Worm (Caenorhabditis elegans): ENCODE results near the gene F53G2.13.

DNA sequence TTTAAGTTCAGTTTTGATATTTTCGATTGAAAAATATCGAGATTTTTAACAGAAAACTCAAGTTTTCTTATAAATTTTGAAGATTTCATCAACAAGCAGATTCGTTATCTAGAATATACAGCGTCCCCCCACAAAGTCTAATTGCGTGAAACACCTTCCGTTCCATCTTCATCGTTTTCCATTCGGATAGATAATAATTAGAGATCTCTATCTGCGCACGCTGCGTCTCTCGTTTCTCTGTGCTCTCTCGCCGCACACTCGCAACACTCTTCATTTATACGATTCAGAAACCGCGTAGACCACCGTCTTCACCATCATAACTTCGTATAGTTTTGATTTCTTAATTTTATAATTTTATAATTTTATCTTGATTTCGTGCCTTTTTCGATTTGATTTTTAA lies 46.9 kb upstream of the F53G2.13 start:
- no peak for TF ChIP-seq hnd-1 (tag; optimal IDR thresholded peaks at IDR 0.05)
- TF ChIP-seq ama-1 (optimal IDR thresholded peaks at IDR 0.05): no peak
- TF ChIP-seq tbx-11 (GFP tag; IDR thresholded peaks at IDR 0.05): no peak

All from whole organism, early embryonic.